Worm (Caenorhabditis elegans) whole organism, midembryonic: ENCODE results near the gene trf-1.

ENCODE experiments used
- T22C8.4 ChIP-seq: fragments of 200-800 bp; sonication (Bioruptor generic); IDR thresholded peaks from 2 replicates; pipeline ENCODE4 v1.3.6; 2022; ENCODE audit warnings: missing genetic modification characterization, missing compliant biosample characterization
- ref-1 ChIP-seq: fragments of 200-800 bp; sonication (Bioruptor generic); conservative IDR thresholded peaks from 2 replicates; pipeline ENCODE4 v1.3.6; 2022; ENCODE audit warnings: missing genetic modification reagents, missing genetic modification characterization, missing compliant biosample characterization
- ztf-29 ChIP-seq: fragments of 200-800 bp; sonication (Bioruptor generic); IDR thresholded peaks from 2 replicates; pipeline ENCODE4 v1.3.6; 2022; ENCODE audit warnings: missing genetic modification reagents, missing genetic modification characterization, missing compliant biosample characterization

ce11 chrIII:13435570-13435969 is 5.3 kb downstream of the trf-1 start, which contains the start of gene F45G2.8:
- no peak for TF ChIP-seq ztf-29
- no peak for TF ChIP-seq ref-1 (GFP tag; lab: Robert Waterston, UW)
- TF ChIP-seq T22C8.4 (GFP tag; lab: Robert Waterston, UW) = no peak
